Worm (Caenorhabditis elegans) whole organism, midembryonic: ENCODE results near the gene clec-218.

Experiments used
- T22C8.4 ChIP-seq: fragments of 200-800 bp; sonication (Bioruptor generic); IDR thresholded peaks from 2 replicates; pipeline ENCODE4 v1.3.6; 2022; ENCODE audit warnings: missing genetic modification characterization, missing compliant biosample characterization
- flt-1 ChIP-seq: fragments of 200-800 bp; sonication (Bioruptor generic); IDR thresholded peaks from 2 replicates; pipeline ENCODE4 v1.3.6; 2022; ENCODE audit warnings: missing genetic modification characterization, missing compliant biosample characterization
- klf-2 ChIP-seq: fragments of 200-800 bp; sonication (Bioruptor generic); conservative IDR thresholded peaks from 2 replicates; pipeline ENCODE4 v1.3.6; 2022; ENCODE audit warnings: missing genetic modification reagents, missing genetic modification characterization, missing compliant biosample characterization
- med-1 ChIP-seq: sonication (generic microtip); optimal IDR thresholded peaks from 2 replicates; lab custom pipeline; 2017; ENCODE audit warnings: missing genetic modification characterization, mild to moderate bottlenecking, missing compliant biosample characterization, antibody characterized with exemption, missing genetic modification reagents; ENCODE audit not compliant: insufficient read depth
- ref-1 ChIP-seq: fragments of 200-800 bp; sonication (Bioruptor generic); conservative IDR thresholded peaks from 2 replicates; pipeline ENCODE4 v1.3.6; 2022; ENCODE audit warnings: missing genetic modification reagents, missing genetic modification characterization, missing compliant biosample characterization
- tab-1 ChIP-seq: fragments of 200-800 bp; sonication (Bioruptor generic); IDR thresholded peaks from 2 replicates; pipeline ENCODE4 v1.3.6; 2022; ENCODE audit warnings: missing genetic modification characterization, missing compliant biosample characterization
- ztf-23 ChIP-seq: fragments of 200-800 bp; sonication (Bioruptor generic); IDR thresholded peaks from 2 replicates; pipeline ENCODE4 v1.3.6; 2022; ENCODE audit warnings: missing genetic modification reagents, missing genetic modification characterization, missing compliant biosample characterization
- ztf-29 ChIP-seq: fragments of 200-800 bp; sonication (Bioruptor generic); IDR thresholded peaks from 2 replicates; pipeline ENCODE4 v1.3.6; 2022; ENCODE audit warnings: missing genetic modification reagents, missing genetic modification characterization, missing compliant biosample characterization

ce11 chrV:8268902-8269301 is 38.8 kb upstream of the clec-218 start, which contains the start of the genes asp-6 and asp-12:
- TF ChIP-seq ref-1 (GFP tag; lab: Robert Waterston, UW) (no peak), med-1 (no peak), ztf-29 (GFP tag; lab: Robert Waterston, UW) (no peak), flt-1 (no peak), klf-2 (GFP tag; lab: Robert Waterston, UW) (no peak), ztf-23 (no peak), tab-1 (GFP tag; lab: Robert Waterston, UW) (no peak), T22C8.4 (GFP tag; lab: Robert Waterston, UW) (no peak)
